Worm (Caenorhabditis elegans) whole organism, L2 larva: ENCODE measurements around the gene ZK616.5.

Source experiments
- R02D3.7 ChIP-seq: fragments of 150-350 bp; optimal IDR thresholded peaks from 2 replicates; lab custom pipeline; 2014; ENCODE audit warnings: missing biosample characterization, missing genetic modification characterization
- ama-1 ChIP-seq: fragments of 150-350 bp; optimal IDR thresholded peaks from 2 replicates; lab custom pipeline; 2018; ENCODE audit warnings: inconsistent platforms
- ceh-16 ChIP-seq: fragments of 150-350 bp; optimal IDR thresholded peaks from 2 replicates; lab custom pipeline; 2014; ENCODE audit warnings: missing biosample characterization, missing genetic modification characterization
- ceh-82 ChIP-seq: fragments of 150-350 bp; optimal IDR thresholded peaks from 2 replicates; lab custom pipeline; 2014; ENCODE audit warnings: missing biosample characterization, missing genetic modification characterization
- egl-27 ChIP-seq: sonication (generic microtip); optimal IDR thresholded peaks from 3 replicates; lab custom pipeline; 2017; ENCODE audit warnings: missing biosample characterization, missing genetic modification reagents, missing genetic modification characterization
- fos-1 ChIP-seq: fragments of 150-350 bp; optimal IDR thresholded peaks from 2 replicates; lab custom pipeline; 2014; ENCODE audit warnings: missing biosample characterization, missing genetic modification characterization
- gmeb-1 ChIP-seq: fragments of 150-350 bp; optimal IDR thresholded peaks from 2 replicates; lab custom pipeline; 2014; ENCODE audit warnings: missing biosample characterization, missing genetic modification characterization
- nhr-11 ChIP-seq: fragments of 150-350 bp; optimal IDR thresholded peaks from 2 replicates; lab custom pipeline; 2014; ENCODE audit warnings: missing biosample characterization, missing genetic modification characterization
- nhr-23 ChIP-seq: fragments of 150-350 bp; optimal IDR thresholded peaks from 2 replicates; lab custom pipeline; 2014; ENCODE audit warnings: missing biosample characterization, missing genetic modification reagents, missing genetic modification characterization
- nhr-77 ChIP-seq: fragments of 150-350 bp; optimal IDR thresholded peaks from 2 replicates; lab custom pipeline; 2014; ENCODE audit warnings: missing biosample characterization, missing genetic modification characterization

- TF ChIP-seq gmeb-1 (no peak), R02D3.7 (tag; lab: Kevin White, UChicago) (no peak), egl-27 (tag; lab: Kevin White, UChicago) (no peak), ceh-16 (no peak), nhr-23 (no peak), nhr-11 (tag; lab: Kevin White, UChicago) (no peak), nhr-77 (tag; lab: Kevin White, UChicago) (no peak), ceh-82 (no peak), ama-1 (no peak), fos-1 (tag; lab: Kevin White, UChicago) (no peak)
These were observed 20.8 kb upstream of the ZK616.5 start for ce11 chrIV:5370914-5371313.
